Fruit fly (Drosophila melanogaster): ENCODE results near the gene unc-13-4A.

Gene unc-13-4A

DNA sequence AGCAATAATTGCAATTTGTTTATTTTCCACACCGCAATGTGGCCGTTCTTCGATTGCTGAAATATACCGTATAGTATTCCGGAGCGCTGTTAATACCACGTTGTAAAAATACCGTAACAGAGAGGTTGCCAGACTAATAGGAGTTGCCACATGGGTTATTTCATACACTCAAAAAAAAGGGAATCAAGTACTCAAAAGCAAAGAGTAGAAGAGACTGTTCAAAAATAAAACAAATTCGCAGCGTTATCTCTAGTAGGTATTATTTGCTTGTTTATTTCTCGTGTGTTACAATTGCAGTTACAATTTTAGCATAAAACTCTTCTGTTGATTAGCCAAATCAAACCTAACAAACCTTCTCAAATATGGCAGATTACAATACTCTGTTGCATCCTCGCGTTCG is 62.2 kb downstream of the unc-13-4A start, which contains the start of gene MED4 (continued):
- TF ChIP-seq lab (GFP tag; optimal IDR thresholded peaks at IDR 0.05) (peak; percentile 86), vnd (GFP tag; IDR thresholded peaks at IDR 0.05; ENCODE audit: partially characterized antibody) (no peak), dpn (GFP tag; optimal IDR thresholded peaks at IDR 0.05) (peak; percentile 86 to 92), tll (GFP tag; optimal IDR thresholded peaks at IDR 0.05) (no peak), wor (GFP tag; IDR thresholded peaks at IDR 0.05) (no peak), CG13894 (tag; optimal IDR thresholded peaks at IDR 0.05) (peak; percentile 72), jigr1 (GFP tag; IDR thresholded peaks at IDR 0.05) (no peak), Ravus (GFP tag; IDR thresholded peaks at IDR 0.05) (no peak), CG7987 (GFP tag; optimal IDR thresholded peaks at IDR 0.05) (peak; percentile 65), CG5180 (GFP tag; optimal IDR thresholded peaks at IDR 0.05) (no peak), HHEX (GFP tag; optimal IDR thresholded peaks at IDR 0.05) (peak; percentile 71), CG12299 (tag; optimal IDR thresholded peaks at IDR 0.05) (peak; percentile 69), Spps (tag; optimal IDR thresholded peaks at IDR 0.05) (no peak), CG9876 (GFP tag; optimal IDR thresholded peaks at IDR 0.05) (peak; percentile 87), MBD-R2 (GFP tag; IDR thresholded peaks at IDR 0.05) (peak; percentile 94), zen2 (GFP tag; IDR thresholded peaks at IDR 0.05; ENCODE audit: partially characterized antibody) (no peak), inv (GFP tag; IDR thresholded peaks at IDR 0.05; ENCODE audit: partially characterized antibody) (no peak), CG8281 (tag; optimal IDR thresholded peaks at IDR 0.05) (peak; percentile 18), nerfin-1 (tag; optimal IDR thresholded peaks at IDR 0.05) (peak; percentile 51), CG11695 (GFP tag; IDR thresholded peaks at IDR 0.05) (peak; percentile 74; the same call in 2 of the 3 replicates), CG4730 (GFP tag; IDR thresholded peaks at IDR 0.05) (peak; percentile 61), ATbp (GFP tag; optimal IDR thresholded peaks at IDR 0.05) (no peak), CG6254 (GFP tag; optimal IDR thresholded peaks at IDR 0.05) (peak; percentile 29), Max (GFP tag; optimal IDR thresholded peaks at IDR 0.05) (peak; percentile 69), bowl (GFP tag; IDR thresholded peaks at IDR 0.05) (peak; percentile 54; the same call in 1 of the 2 replicates), Hr39 (optimal IDR thresholded peaks at IDR 0.05) (no peak), ara (GFP tag; IDR thresholded peaks at IDR 0.05) (no peak), CG34376 (GFP tag; optimal IDR thresholded peaks at IDR 0.05) (no peak), twi (tag; optimal IDR thresholded peaks at IDR 0.05) (peak; percentile 52), CG9817 (tag; optimal IDR thresholded peaks at IDR 0.05) (peak; percentile 62), CG10366 (GFP tag; IDR thresholded peaks at IDR 0.05) (peak; percentile 81), CG2129 (GFP tag; IDR thresholded peaks at IDR 0.05; ENCODE audit: partially characterized antibody) (no peak), CG4424 (GFP tag; optimal IDR thresholded peaks at IDR 0.05) (peak; percentile 83), bab2 (GFP tag; optimal IDR thresholded peaks at IDR 0.05) (peak; percentile 79), Sin3A (optimal IDR thresholded peaks at IDR 0.05) (peak; percentile 60), Mes4 (GFP tag; optimal IDR thresholded peaks at IDR 0.05) (peak; percentile 74), Taf1 (GFP tag; IDR thresholded peaks at IDR 0.05) (peak; percentile 64; the same call in 1 of the 2 replicates), Dip2 (GFP tag; IDR thresholded peaks at IDR 0.05) (no peak), lola (GFP tag; optimal IDR thresholded peaks at IDR 0.05) (peak in 1 of 3 experiments; percentile 60), Doc3 (GFP tag; IDR thresholded peaks at IDR 0.05; ENCODE audit: partially characterized antibody) (no peak), CG15479 (GFP tag; optimal IDR thresholded peaks at IDR 0.05) (no peak), pum (GFP tag; optimal IDR thresholded peaks at IDR 0.05) (peak; percentile 83), slp2 (GFP tag; optimal IDR thresholded peaks at IDR 0.05) (peak; percentile 54), CG6272 (GFP tag; IDR thresholded peaks at IDR 0.05) (peak; percentile 54; the same call in 1 of the 2 replicates), CG32767 (GFP tag; IDR thresholded peaks at IDR 0.05) (peak; percentile 74), fd96Cb (tag; optimal IDR thresholded peaks at IDR 0.05) (peak; percentile 61), pho (GFP tag; optimal IDR thresholded peaks at IDR 0.05) (peak; percentile 86), hkb (optimal IDR thresholded peaks at IDR 0.05) (no peak), hkb (GFP tag; IDR thresholded peaks at IDR 0.05) (peak; percentile 83), CG11398 (GFP tag; optimal IDR thresholded peaks at IDR 0.05) (peak; percentile 75), hbn (GFP tag; IDR thresholded peaks at IDR 0.05; ENCODE audit: partially characterized antibody) (no peak)
